Fruit fly (Drosophila melanogaster) whole organism, embryonic: Measurements from ENCODE around the gene hng2.

Experiments used
- BtbVII ChIP-seq: fragments of 200-800 bp; sonication (Bioruptor generic); optimal IDR thresholded peaks from 3 replicates; lab custom pipeline; 2017; ENCODE audit warnings: missing biosample characterization, mild to moderate bottlenecking, missing genetic modification characterization
- CG10209 ChIP-seq: fragments of 200-800 bp; sonication (Bioruptor generic); optimal IDR thresholded peaks from 3 replicates; lab custom pipeline; 2017; ENCODE audit warnings: missing biosample characterization, mild to moderate bottlenecking, missing genetic modification characterization, missing genetic modification reagents
- CG12071 ChIP-seq: fragments of 200-800 bp; sonication (Bioruptor generic); optimal IDR thresholded peaks from 3 replicates; lab custom pipeline; 2018; ENCODE audit warnings: missing biosample characterization, mild to moderate bottlenecking, missing genetic modification characterization
- CG13894 ChIP-seq: fragments of 200-800 bp; sonication (Bioruptor generic); optimal IDR thresholded peaks from 3 replicates; lab custom pipeline; 2018; ENCODE audit warnings: missing biosample characterization, mild to moderate bottlenecking, missing genetic modification characterization, moderate library complexity
- CG14860 ChIP-seq: fragments of 200-800 bp; sonication (Bioruptor generic); IDR thresholded peaks from 3 replicates; pipeline ENCODE4 v1.3.6; 2022; ENCODE audit warnings: missing biosample characterization, missing genetic modification characterization; ENCODE audit not compliant: partially characterized antibody
- CG15479 ChIP-seq: fragments of 200-800 bp; sonication (Bioruptor generic); optimal IDR thresholded peaks from 3 replicates; lab custom pipeline; 2019; ENCODE audit warnings: missing biosample characterization, mild to moderate bottlenecking, missing genetic modification characterization, moderate library complexity
- CG17568 ChIP-seq: fragments of 200-800 bp; sonication (Bioruptor generic); optimal IDR thresholded peaks from 2 replicates; lab custom pipeline; 2018; ENCODE audit warnings: missing biosample characterization, mild to moderate bottlenecking, missing genetic modification characterization, moderate library complexity
- CG18619 ChIP-seq: fragments of 200-800 bp; sonication (Bioruptor generic); optimal IDR thresholded peaks from 3 replicates; lab custom pipeline; 2017; ENCODE audit warnings: missing biosample characterization, mild to moderate bottlenecking, missing genetic modification characterization
- CG3163 ChIP-seq: fragments of 200-800 bp; sonication (Bioruptor generic); optimal IDR thresholded peaks from 3 replicates; lab custom pipeline; 2016; ENCODE audit warnings: missing biosample characterization, missing genetic modification characterization
- CG32532 ChIP-seq: fragments of 200-800 bp; sonication (Bioruptor generic); IDR thresholded peaks from 2 replicates; pipeline ENCODE4 v1.3.6; 2022; ENCODE audit warnings: missing biosample characterization, missing genetic modification characterization
- CG3847 ChIP-seq: fragments of 200-800 bp; sonication (Bioruptor generic); IDR thresholded peaks from 2 replicates; pipeline ENCODE4 v1.3.6; 2022; ENCODE audit warnings: missing biosample characterization, missing genetic modification characterization
- CG42726 ChIP-seq: fragments of 200-800 bp; sonication (Bioruptor generic); IDR thresholded peaks from 2 replicates; pipeline ENCODE4 v1.3.6; 2022; ENCODE audit warnings: missing biosample characterization, missing genetic modification characterization; ENCODE audit not compliant: partially characterized antibody
- CG43689 ChIP-seq: fragments of 200-800 bp; sonication (Bioruptor generic); IDR thresholded peaks from 2 replicates; pipeline ENCODE4 v1.3.6; 2022; ENCODE audit warnings: missing biosample characterization, missing genetic modification characterization
- CG5180 ChIP-seq: fragments of 200-800 bp; sonication (Bioruptor generic); optimal IDR thresholded peaks from 3 replicates; lab custom pipeline; 2017; ENCODE audit warnings: missing biosample characterization, missing genetic modification characterization, mild to moderate bottlenecking, moderate library complexity, missing genetic modification reagents
- CG6272 ChIP-seq: fragments of 200-800 bp; sonication (Bioruptor generic); IDR thresholded peaks from 2 replicates; pipeline ENCODE4 v1.3.6; 2022; ENCODE audit warnings: missing biosample characterization, missing genetic modification characterization
- CG7372 ChIP-seq: fragments of 200-800 bp; sonication (Bioruptor generic); IDR thresholded peaks from 2 replicates; pipeline ENCODE4 v1.3.6; 2022; ENCODE audit warnings: missing biosample characterization, missing genetic modification characterization
- CG7745 ChIP-seq: fragments of 200-800 bp; sonication (Bioruptor generic); optimal IDR thresholded peaks from 2 replicates; lab custom pipeline; 2018; ENCODE audit warnings: missing biosample characterization, mild to moderate bottlenecking, missing genetic modification characterization, moderate library complexity
- CG7839 ChIP-seq: fragments of 200-800 bp; sonication (Bioruptor generic); optimal IDR thresholded peaks from 3 replicates; lab custom pipeline; 2018; ENCODE audit warnings: missing biosample characterization, mild to moderate bottlenecking, missing genetic modification characterization, moderate library complexity
- Dbx ChIP-seq: fragments of 200-800 bp; sonication (Bioruptor generic); IDR thresholded peaks from 3 replicates; pipeline ENCODE4 v1.3.6; 2022; ENCODE audit warnings: missing biosample characterization, missing genetic modification characterization
- Dll ChIP-seq: fragments of 200-800 bp; sonication (Bioruptor generic); IDR thresholded peaks from 4 replicates; pipeline ENCODE4 v1.3.6; 2022; ENCODE audit warnings: missing biosample characterization, missing genetic modification characterization; ENCODE audit not compliant: partially characterized antibody
- Dp ChIP-seq: fragments of 200-800 bp; sonication (Bioruptor generic); optimal IDR thresholded peaks from 2 replicates; lab custom pipeline; 2018; ENCODE audit warnings: missing biosample characterization, mild to moderate bottlenecking, missing genetic modification characterization, moderate library complexity
- E2f2 ChIP-seq: fragments of 200-800 bp; sonication (Bioruptor generic); IDR thresholded peaks from 2 replicates; pipeline ENCODE4 v1.3.6; 2022; ENCODE audit warnings: missing biosample characterization, missing genetic modification characterization
- Ets97D ChIP-seq: fragments of 200-800 bp; sonication (Bioruptor generic); optimal IDR thresholded peaks from 3 replicates; lab custom pipeline; 2016; ENCODE audit warnings: missing biosample characterization, missing genetic modification characterization
- HLH3B ChIP-seq: fragments of 200-800 bp; sonication (Bioruptor generic); IDR thresholded peaks from 2 replicates; pipeline ENCODE4 v1.3.6; 2022; ENCODE audit warnings: missing biosample characterization, missing genetic modification characterization
- HLH54F ChIP-seq: fragments of 200-800 bp; sonication (Bioruptor generic); optimal IDR thresholded peaks from 3 replicates; lab custom pipeline; 2016; ENCODE audit warnings: missing biosample characterization, missing genetic modification characterization
- Mad ChIP-seq: fragments of 200-800 bp; sonication (Bioruptor generic); optimal IDR thresholded peaks from 2 replicates; lab custom pipeline; 2016; ENCODE audit warnings: missing biosample characterization, missing genetic modification characterization
- NFAT ChIP-seq: fragments of 200-800 bp; sonication (Bioruptor generic); IDR thresholded peaks from 2 replicates; pipeline ENCODE4 v1.3.6; 2022; ENCODE audit warnings: missing biosample characterization, missing genetic modification characterization
- Neu2 ChIP-seq: fragments of 200-800 bp; sonication (Bioruptor generic); optimal IDR thresholded peaks from 3 replicates; lab custom pipeline; 2016; ENCODE audit warnings: missing biosample characterization, missing genetic modification characterization, borderline replicate concordance
- TFAM ChIP-seq: fragments of 200-800 bp; sonication (Bioruptor generic); optimal IDR thresholded peaks from 2 replicates; lab custom pipeline; 2017; ENCODE audit warnings: missing biosample characterization, missing genetic modification characterization, inconsistent platforms
- ab ChIP-seq: fragments of 200-800 bp; sonication (Bioruptor generic); optimal IDR thresholded peaks from 2 replicates; lab custom pipeline; 2016; ENCODE audit warnings: missing biosample characterization, missing genetic modification characterization
- bigmax ChIP-seq: fragments of 200-800 bp; sonication (Bioruptor generic); optimal IDR thresholded peaks from 2 replicates; lab custom pipeline; 2018; ENCODE audit warnings: missing biosample characterization, mild to moderate bottlenecking, missing genetic modification characterization
- chinmo ChIP-seq: fragments of 200-800 bp; sonication (Bioruptor generic); IDR thresholded peaks from 4 replicates; pipeline ENCODE4 v1.3.6; 2022; ENCODE audit warnings: missing biosample characterization, missing genetic modification characterization; ENCODE audit not compliant: partially characterized antibody
- chm ChIP-seq: fragments of 200-800 bp; sonication (Bioruptor generic); IDR thresholded peaks from 2 replicates; pipeline ENCODE4 v1.3.6; 2022; ENCODE audit warnings: missing biosample characterization, missing genetic modification characterization
- her ChIP-seq: fragments of 200-800 bp; sonication (Bioruptor generic); optimal IDR thresholded peaks from 2 replicates; lab custom pipeline; 2016; ENCODE audit warnings: missing biosample characterization, missing genetic modification characterization
- ind ChIP-seq: fragments of 200-800 bp; sonication (Bioruptor generic); optimal IDR thresholded peaks from 3 replicates; lab custom pipeline; 2016; ENCODE audit warnings: missing biosample characterization, missing genetic modification characterization
- ken ChIP-seq: fragments of 200-800 bp; sonication (Bioruptor generic); IDR thresholded peaks from 3 replicates; pipeline ENCODE4 v1.3.6; 2022; ENCODE audit warnings: missing biosample characterization, missing genetic modification characterization
- luna ChIP-seq: fragments of 200-800 bp; sonication (Bioruptor generic); optimal IDR thresholded peaks from 2 replicates; lab custom pipeline; 2016; ENCODE audit warnings: missing biosample characterization, missing genetic modification characterization
- mam ChIP-seq: fragments of 200-800 bp; sonication (Bioruptor generic); optimal IDR thresholded peaks from 3 replicates; lab custom pipeline; 2016; ENCODE audit warnings: missing biosample characterization, missing genetic modification characterization
- odd ChIP-seq: fragments of 200-800 bp; sonication (Bioruptor generic); optimal IDR thresholded peaks from 2 replicates; lab custom pipeline; 2017; ENCODE audit warnings: missing biosample characterization, mild to moderate bottlenecking, missing genetic modification characterization
- p53 ChIP-seq: fragments of 200-800 bp; sonication (Bioruptor generic); optimal IDR thresholded peaks from 2 replicates; lab custom pipeline; 2016; ENCODE audit warnings: missing biosample characterization, missing genetic modification characterization
- pan ChIP-seq, 4 experiments: fragments of >200 bp in 3 of 4; fragments of 200-800 bp in 1 of 4; sonication (Bioruptor generic) in 1 of 4; optimal IDR thresholded peaks in 3 of 4; IDR thresholded peaks in 1 of 4; 2 replicates each; pipeline versions ENCODE4 v1.3.6 to Lab custom; 2017 to 2022; ENCODE audit warnings: missing biosample characterization in 2 of 4, missing genetic modification characterization in 2 of 4, mixed read lengths in 1 of 4
- pho ChIP-seq: fragments of 200-800 bp; sonication (Bioruptor generic); optimal IDR thresholded peaks from 2 replicates; lab custom pipeline; 2016; ENCODE audit warnings: missing biosample characterization, missing genetic modification characterization
- prd ChIP-seq, 3 experiments: fragments of >200 bp in 2 of 3; fragments of 200-800 bp in 1 of 3; sonication (Bioruptor generic) in 1 of 3; optimal IDR thresholded peaks in 2 of 3; IDR thresholded peaks in 1 of 3; 2 replicates in 2 of 3; 3 replicates in 1 of 3; pipeline versions ENCODE4 v1.3.6 to Lab custom; 2017 to 2022; ENCODE audit warnings: missing biosample characterization in 1 of 3, missing genetic modification characterization in 1 of 3
- ranshi ChIP-seq: fragments of 200-800 bp; sonication (Bioruptor generic); IDR thresholded peaks from 2 replicates; pipeline ENCODE4 v1.3.6; 2022; ENCODE audit warnings: missing biosample characterization, missing genetic modification characterization
- sc ChIP-seq, 3 experiments: fragments of >200 bp in 2 of 3; fragments of 200-800 bp in 1 of 3; sonication (Bioruptor generic) in 1 of 3; optimal IDR thresholded peaks; 2 replicates in 2 of 3; 3 replicates in 1 of 3; lab custom pipeline; 2017; ENCODE audit warnings: mild to moderate bottlenecking in 1 of 3, missing biosample characterization in 1 of 3, missing genetic modification characterization in 1 of 3, missing genetic modification reagents in 1 of 3
- sug ChIP-seq: fragments of 200-800 bp; optimal IDR thresholded peaks from 2 replicates; lab custom pipeline; 2019; ENCODE audit warnings: missing biosample characterization, mild to moderate bottlenecking, missing genetic modification characterization, moderate library complexity
- tin ChIP-seq: fragments of 200-800 bp; sonication (Bioruptor generic); optimal IDR thresholded peaks from 3 replicates; lab custom pipeline; 2016; ENCODE audit warnings: missing biosample characterization, missing genetic modification characterization

hng2 gene

DNA sequence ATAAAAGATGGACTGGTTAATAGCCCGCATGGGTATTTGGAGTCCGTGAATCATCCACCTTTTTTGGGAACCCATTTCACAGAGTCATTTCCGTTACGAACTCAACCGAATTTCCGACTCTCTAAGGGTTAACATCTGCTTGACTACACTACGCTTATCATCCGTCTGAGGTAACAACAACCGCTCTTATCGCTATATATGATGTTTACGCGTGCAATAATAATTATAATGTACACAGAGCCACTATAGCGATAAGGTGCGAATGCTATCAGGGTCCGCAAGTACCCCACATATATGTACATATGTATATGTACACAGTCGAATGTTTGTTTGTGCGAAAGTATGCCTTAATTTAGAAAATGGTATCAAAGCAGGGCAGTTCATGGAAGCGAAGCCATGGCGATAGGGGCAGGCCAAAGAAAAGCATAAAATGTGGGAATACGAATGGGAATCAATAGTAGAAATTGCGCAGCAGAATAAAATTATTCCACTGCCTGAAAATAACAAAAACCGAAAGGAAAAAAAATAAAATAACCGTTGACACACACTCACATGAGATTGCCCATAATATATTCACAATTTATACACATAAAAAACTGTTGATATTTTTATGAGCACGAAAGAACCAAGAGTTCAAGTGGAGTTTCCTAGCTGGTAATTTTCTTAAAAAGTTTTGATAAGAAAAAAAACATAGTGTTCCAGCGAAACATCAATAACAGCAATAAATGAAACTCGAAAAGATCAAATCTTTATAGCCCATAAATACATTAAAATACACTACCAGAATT, 4.5 kb downstream of the hng2 start (continued):
- TF ChIP-seq her (peak; percentile 78), CG32532 (peak; percentile 84), p53 (peak; percentile 62), pan (optimal IDR thresholded peaks at IDR 0.05; lab: Kevin White, UChicago) (no peak), pan (GFP tag; optimal IDR thresholded peaks at IDR 0.05 in 1 of 2, IDR thresholded peaks at IDR 0.05 in 1 of 2) (peak in 1 of 2 experiments; percentile 61), CG18619 (GFP tag; lab: Kevin White, UChicago) (peak; percentile 90), BtbVII (peak; percentile 90), NFAT (GFP tag; lab: Robert Waterston, UW) (peak; percentile 47), CG15479 (GFP tag; lab: Kevin White, UChicago) (peak; percentile 88), CG5180 (GFP tag; lab: Kevin White, UChicago) (peak; percentile 91), CG7839 (peak; percentile 75), HLH3B (GFP tag; lab: Robert Waterston, UW) (peak; percentile 74; the same call in 1 of the 2 replicates), CG10209 (GFP tag; lab: Kevin White, UChicago) (peak; percentile 86), CG17568 (peak; percentile 96), Neu2 (GFP tag; lab: Kevin White, UChicago) (no peak), CG13894 (tag; lab: Kevin White, UChicago) (peak; percentile 98), sug (tag; lab: Kevin White, UChicago) (peak; percentile 96), CG42726 (no peak), CG43689 (GFP tag; lab: Robert Waterston, UW) (no peak), Dbx (GFP tag; lab: Robert Waterston, UW) (peak; percentile 74), ind (GFP tag; lab: Kevin White, UChicago) (peak; percentile 47), pho (GFP tag; lab: Kevin White, UChicago) (peak; percentile 73), ken (peak; percentile 55; the same call in 1 of the 3 replicates), mam (peak; percentile 69), CG12071 (GFP tag; lab: Kevin White, UChicago) (peak; percentile 98), ranshi (GFP tag; lab: Robert Waterston, UW) (peak; percentile 78; the same call in 1 of the 2 replicates), Mad (GFP tag; lab: Kevin White, UChicago) (peak; percentile 76), CG7745 (tag; lab: Kevin White, UChicago) (peak; percentile 95), Ets97D (GFP tag; lab: Kevin White, UChicago) (peak; percentile 22), odd (GFP tag; lab: Kevin White, UChicago) (peak; percentile 94), luna (GFP tag; lab: Kevin White, UChicago) (peak; percentile 14), Dp (peak; percentile 1), E2f2 (GFP tag; lab: Robert Waterston, UW) (peak; percentile 54; the same call in 1 of the 2 replicates), CG3847 (no peak), CG7372 (GFP tag; lab: Robert Waterston, UW) (peak; percentile 52), bigmax (GFP tag; lab: Kevin White, UChicago) (peak; percentile 79), HLH54F (peak; percentile 59), sc (optimal IDR thresholded peaks at IDR 0.05; lab: Kevin White, UChicago) (no peak), sc (GFP tag; optimal IDR thresholded peaks at IDR 0.05; lab: Kevin White, UChicago) (peak; percentile 84), CG3163 (GFP tag; lab: Kevin White, UChicago) (peak; percentile 57), CG6272 (GFP tag; lab: Robert Waterston, UW) (no peak), CG14860 (GFP tag; lab: Robert Waterston, UW) (no peak), ab (GFP tag; lab: Kevin White, UChicago) (no peak), tin (GFP tag; lab: Kevin White, UChicago) (no peak), chm (GFP tag; lab: Robert Waterston, UW) (peak; percentile 93), Dll (GFP tag; lab: Robert Waterston, UW) (no peak), TFAM (GFP tag; lab: Kevin White, UChicago) (peak; percentile 51), prd (optimal IDR thresholded peaks at IDR 0.05; lab: Kevin White, UChicago) (no peak), prd (GFP tag; IDR thresholded peaks at IDR 0.05; lab: Robert Waterston, UW) (peak; percentile 51; the same call in 2 of the 3 replicates), chinmo (peak; percentile 95)
